Fruit fly (Drosophila melanogaster): ENCODE results near the gene ed.
A peak's percentile ranks its signal among the peaks of the same experiment; 100 is the strongest.

Gene ed

DNA sequence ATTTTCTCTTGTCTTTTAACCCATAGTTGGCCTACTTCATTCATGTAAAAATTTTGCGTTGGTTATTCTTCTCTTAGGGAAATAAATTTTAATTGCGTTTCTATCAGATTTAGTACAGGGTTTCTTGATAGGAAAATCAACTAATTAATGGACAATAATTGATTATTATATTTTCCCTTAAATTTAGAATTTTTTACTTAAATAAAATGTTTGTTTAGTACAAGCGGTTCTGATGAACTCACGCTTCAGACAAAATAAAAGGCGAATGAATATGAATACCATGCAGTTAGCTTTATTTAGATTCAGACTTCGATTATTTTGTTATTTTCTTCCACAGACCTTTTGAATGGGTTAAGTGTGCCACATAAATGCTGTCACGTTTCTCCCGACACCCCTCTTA lies 38.4 kb downstream of the ed start (continued):
- no peak for TF ChIP-seq Hr38 (GFP tag; optimal IDR thresholded peaks at IDR 0.05)
- TF ChIP-seq CG7368 (GFP tag; optimal IDR thresholded peaks at IDR 0.05), result no peak
- TF ChIP-seq Ets96B (tag; optimal IDR thresholded peaks at IDR 0.05), result peak; percentile 33
- TF ChIP-seq CG31627 (GFP tag; optimal IDR thresholded peaks at IDR 0.05), result peak; percentile 40
- no peak for TF ChIP-seq CG8319 (GFP tag; optimal IDR thresholded peaks at IDR 0.05)
- TF ChIP-seq eg (GFP tag; IDR thresholded peaks at IDR 0.05), result no peak
- no peak for TF ChIP-seq Hr4 (GFP tag; optimal IDR thresholded peaks at IDR 0.05)
- TF ChIP-seq CG1621 (tag; optimal IDR thresholded peaks at IDR 0.05), result no peak
- TF ChIP-seq Blimp-1 (GFP tag; optimal IDR thresholded peaks at IDR 0.05), result no peak
- no peak for TF ChIP-seq CG16779 (tag; optimal IDR thresholded peaks at IDR 0.05)
- peak; percentile 32 for TF ChIP-seq Sox102F (GFP tag; optimal IDR thresholded peaks at IDR 0.05)
- TF ChIP-seq CG11294 (GFP tag; IDR thresholded peaks at IDR 0.05), result no peak
- no peak for TF ChIP-seq Gug (GFP tag; IDR thresholded peaks at IDR 0.05)
- peak; percentile 46 for TF ChIP-seq Sox14 (GFP tag; optimal IDR thresholded peaks at IDR 0.05)
- TF ChIP-seq salr (GFP tag; optimal IDR thresholded peaks at IDR 0.05), result peak; percentile 11 to 52
- TF ChIP-seq Met (GFP tag; optimal IDR thresholded peaks at IDR 0.05), result peak; percentile 65
- peak; percentile 78 for TF ChIP-seq esn (GFP tag; optimal IDR thresholded peaks at IDR 0.05)
- TF ChIP-seq OdsH (GFP tag; optimal IDR thresholded peaks at IDR 0.05), result peak; percentile 63
- peak; percentile 34 for TF ChIP-seq acj6 (GFP tag; optimal IDR thresholded peaks at IDR 0.05)
- TF ChIP-seq topi (GFP tag; optimal IDR thresholded peaks at IDR 0.05), result peak; percentile 3

DNA sequence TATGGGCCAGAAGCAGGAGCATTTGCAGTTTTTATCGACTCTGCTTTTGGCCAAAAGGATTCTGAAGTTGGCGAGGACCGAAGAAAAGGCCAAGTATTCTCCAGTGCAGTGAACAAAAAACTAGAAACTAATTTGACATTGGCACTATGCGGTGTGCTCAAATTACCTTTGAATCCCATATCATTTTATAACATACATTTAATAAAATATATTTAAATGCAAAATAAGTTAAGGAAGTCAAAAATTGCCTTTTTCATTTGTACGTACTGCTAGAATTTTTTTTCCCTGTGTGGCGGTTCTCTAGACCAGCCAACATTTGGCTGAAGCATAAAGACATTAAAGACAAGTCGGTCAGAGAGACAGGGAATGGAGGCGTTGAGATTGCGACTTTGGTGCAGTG lies 39.3 kb downstream of the ed start:
- no peak for TF ChIP-seq Sox102F (GFP tag; optimal IDR thresholded peaks at IDR 0.05)
- no peak for TF ChIP-seq CG9139 (GFP tag; optimal IDR thresholded peaks at IDR 0.05)
- no peak for TF ChIP-seq topi (GFP tag; optimal IDR thresholded peaks at IDR 0.05)
- TF ChIP-seq dac (GFP tag; optimal IDR thresholded peaks at IDR 0.05), result no peak
- TF ChIP-seq CG8319 (GFP tag; optimal IDR thresholded peaks at IDR 0.05), result no peak
- peak; percentile 41 for TF ChIP-seq CG10631 (GFP tag; optimal IDR thresholded peaks at IDR 0.05)
- TF ChIP-seq Lpt (GFP tag; optimal IDR thresholded peaks at IDR 0.05), result no peak
- no peak for TF ChIP-seq CG11762 (GFP tag; optimal IDR thresholded peaks at IDR 0.05; ENCODE audit: insufficient read depth)
- peak; percentile 51 for TF ChIP-seq CG32006 (GFP tag; optimal IDR thresholded peaks at IDR 0.05)
- no peak for TF ChIP-seq CG7368 (GFP tag; optimal IDR thresholded peaks at IDR 0.05)
- TF ChIP-seq CG6854 (GFP tag; optimal IDR thresholded peaks at IDR 0.05), result no peak
- no peak for TF ChIP-seq net (GFP tag; optimal IDR thresholded peaks at IDR 0.05)
- no peak for TF ChIP-seq fd59A (GFP tag; optimal IDR thresholded peaks at IDR 0.05)
- no peak for TF ChIP-seq CG6808 (GFP tag; optimal IDR thresholded peaks at IDR 0.05)
- no peak for TF ChIP-seq Eip75B (GFP tag; optimal IDR thresholded peaks at IDR 0.05)
- peak; percentile 6 for TF ChIP-seq cyc (GFP tag; optimal IDR thresholded peaks at IDR 0.05)
- TF ChIP-seq CG8632 (GFP tag; optimal IDR thresholded peaks at IDR 0.05), result no peak
- TF ChIP-seq pdm3 (GFP tag; optimal IDR thresholded peaks at IDR 0.05), result peak; percentile 27
- no peak for TF ChIP-seq CG16779 (tag; optimal IDR thresholded peaks at IDR 0.05)
- no peak for TF ChIP-seq Hr39 (GFP tag; optimal IDR thresholded peaks at IDR 0.05)
- TF ChIP-seq CG3919 (GFP tag; optimal IDR thresholded peaks at IDR 0.05), result peak; percentile 3
- no peak for TF ChIP-seq CG11902 (GFP tag; optimal IDR thresholded peaks at IDR 0.05)
- TF ChIP-seq fd85E (GFP tag; optimal IDR thresholded peaks at IDR 0.05), result no peak
- TF ChIP-seq Ets21C (GFP tag; optimal IDR thresholded peaks at IDR 0.05), result no peak
- TF ChIP-seq CG1621 (tag; optimal IDR thresholded peaks at IDR 0.05), result no peak
- peak; percentile 33 for TF ChIP-seq achi (GFP tag; optimal IDR thresholded peaks at IDR 0.05)
- TF ChIP-seq salr (GFP tag; optimal IDR thresholded peaks at IDR 0.05), result no peak
- peak; percentile 43 for TF ChIP-seq OdsH (GFP tag; optimal IDR thresholded peaks at IDR 0.05)
- TF ChIP-seq Hr4 (GFP tag; optimal IDR thresholded peaks at IDR 0.05), result peak; percentile 8
- TF ChIP-seq esn (GFP tag; optimal IDR thresholded peaks at IDR 0.05), result peak; percentile 30
- TF ChIP-seq vri (GFP tag; optimal IDR thresholded peaks at IDR 0.05), result no peak
- no peak for TF ChIP-seq Smox (GFP tag; optimal IDR thresholded peaks at IDR 0.05)
- TF ChIP-seq dsx (GFP tag; optimal IDR thresholded peaks at IDR 0.05; ENCODE audit: poor library complexity, severe bottlenecking), result no peak
- no peak for TF ChIP-seq CG6792 (GFP tag; optimal IDR thresholded peaks at IDR 0.05)
- no peak for TF ChIP-seq CG4318 (GFP tag; optimal IDR thresholded peaks at IDR 0.05)
- no peak for TF ChIP-seq Sox15 (GFP tag; optimal IDR thresholded peaks at IDR 0.05)
- no peak for TF ChIP-seq Hr38 (GFP tag; optimal IDR thresholded peaks at IDR 0.05)
- no peak for TF ChIP-seq fkh (GFP tag; optimal IDR thresholded peaks at IDR 0.05)
- no peak for TF ChIP-seq Gug (GFP tag; IDR thresholded peaks at IDR 0.05)
- TF ChIP-seq ss (GFP tag; optimal IDR thresholded peaks at IDR 0.05), result no peak
- TF ChIP-seq CG31627 (GFP tag; optimal IDR thresholded peaks at IDR 0.05), result no peak
- peak; percentile 3 for TF ChIP-seq acj6 (GFP tag; optimal IDR thresholded peaks at IDR 0.05)

Measured in whole organism, prepupa.